Worm (Caenorhabditis elegans) whole organism, late embryonic: Measurements from ENCODE around the gene syd-9.
A peak's percentile ranks its signal among the peaks of the same experiment; 100 is the strongest.

Source experiments
- C08G9.2 ChIP-seq: sonication (generic microtip); optimal IDR thresholded peaks from 2 replicates; lab custom pipeline; 2016; ENCODE audit warnings: mild to moderate bottlenecking, missing genetic modification characterization, moderate library complexity, missing compliant biosample characterization
- C38D4.7 ChIP-seq: fragments of 200-800 bp; sonication (Bioruptor generic); optimal IDR thresholded peaks from 2 replicates; lab custom pipeline; 2018; ENCODE audit warnings: mild to moderate bottlenecking, missing genetic modification characterization, moderate library complexity, missing compliant biosample characterization
- K02D7.2 ChIP-seq: sonication (generic microtip); optimal IDR thresholded peaks from 2 replicates; lab custom pipeline; 2017; ENCODE audit warnings: mild to moderate bottlenecking, missing genetic modification characterization, missing compliant biosample characterization
- K09A11.1 ChIP-seq: sonication (generic microtip); optimal IDR thresholded peaks from 2 replicates; lab custom pipeline; 2017; ENCODE audit warnings: antibody characterized with exemption, mild to moderate bottlenecking, missing genetic modification characterization, missing compliant biosample characterization; ENCODE audit not compliant: insufficient read depth
- T23F11.4 ChIP-seq: fragments of 200-800 bp; sonication (Bioruptor generic); optimal IDR thresholded peaks from 2 replicates; lab custom pipeline; 2018; ENCODE audit warnings: mild to moderate bottlenecking, missing genetic modification characterization, missing compliant biosample characterization
- Y22D7AL.16 ChIP-seq: sonication (generic microtip); optimal IDR thresholded peaks from 2 replicates; lab custom pipeline; 2016; ENCODE audit warnings: missing genetic modification characterization, missing compliant biosample characterization
- ahr-1 ChIP-seq: sonication (generic microtip); optimal IDR thresholded peaks from 2 replicates; lab custom pipeline; 2016; ENCODE audit warnings: missing genetic modification characterization, missing compliant biosample characterization
- ama-1 ChIP-seq: fragments of 150-350 bp; optimal IDR thresholded peaks from 2 replicates; lab custom pipeline; 2014
- ceh-18 ChIP-seq: sonication (generic microtip); optimal IDR thresholded peaks from 2 replicates; lab custom pipeline; 2016; ENCODE audit warnings: missing genetic modification characterization, missing compliant biosample characterization
- ceh-19 ChIP-seq: fragments of 200-800 bp; sonication (Bioruptor generic); optimal IDR thresholded peaks from 2 replicates; lab custom pipeline; 2018; ENCODE audit warnings: mild to moderate bottlenecking, missing genetic modification characterization, missing compliant biosample characterization
- ceh-2 ChIP-seq: sonication (generic microtip); optimal IDR thresholded peaks from 2 replicates; lab custom pipeline; 2016; ENCODE audit warnings: missing genotype, missing genetic modification characterization, missing compliant biosample characterization
- ceh-22 ChIP-seq: sonication (generic microtip); optimal IDR thresholded peaks from 2 replicates; lab custom pipeline; 2017; ENCODE audit warnings: missing biosample characterization, missing genetic modification characterization
- ceh-30 ChIP-seq: fragments of 150-350 bp; optimal IDR thresholded peaks from 2 replicates; lab custom pipeline; 2014; ENCODE audit warnings: missing biosample characterization, missing genetic modification characterization
- ceh-31 ChIP-seq: sonication (generic microtip); optimal IDR thresholded peaks from 2 replicates; lab custom pipeline; 2016; ENCODE audit warnings: missing genetic modification characterization, missing compliant biosample characterization
- ceh-34 ChIP-seq: sonication (generic microtip); optimal IDR thresholded peaks from 2 replicates; lab custom pipeline; 2016; ENCODE audit warnings: mild to moderate bottlenecking, missing genetic modification characterization, missing compliant biosample characterization
- ceh-45 ChIP-seq: fragments of 200-800 bp; sonication (Bioruptor generic); IDR thresholded peaks from 2 replicates; pipeline ENCODE4 v1.3.6; 2022; ENCODE audit warnings: missing genetic modification reagents, missing genetic modification characterization, missing compliant biosample characterization
- ceh-6 ChIP-seq: fragments of 200-800 bp; sonication (Bioruptor generic); optimal IDR thresholded peaks from 2 replicates; lab custom pipeline; 2018; ENCODE audit warnings: mild to moderate bottlenecking, missing genetic modification characterization, missing compliant biosample characterization
- dmd-4 ChIP-seq: sonication (generic microtip); optimal IDR thresholded peaks from 2 replicates; lab custom pipeline; 2016; ENCODE audit warnings: borderline replicate concordance, missing genetic modification characterization, missing compliant biosample characterization
- dve-1 ChIP-seq: sonication (generic microtip); optimal IDR thresholded peaks from 2 replicates; lab custom pipeline; 2017; ENCODE audit warnings: antibody characterized with exemption, mild to moderate bottlenecking, missing genetic modification characterization, missing compliant biosample characterization
- elt-2 ChIP-seq: sonication (generic microtip); optimal IDR thresholded peaks from 2 replicates; lab custom pipeline; 2016; ENCODE audit warnings: missing genetic modification reagents, missing genetic modification characterization, missing compliant biosample characterization
- ets-4 ChIP-seq: sonication (generic microtip); optimal IDR thresholded peaks from 2 replicates; lab custom pipeline; 2016; ENCODE audit warnings: missing genetic modification characterization, missing compliant biosample characterization
- eyg-1 ChIP-seq: sonication (generic microtip); optimal IDR thresholded peaks from 2 replicates; lab custom pipeline; 2016; ENCODE audit warnings: missing genotype, missing genetic modification characterization, missing compliant biosample characterization
- fkh-10 ChIP-seq: fragments of 150-350 bp; optimal IDR thresholded peaks from 2 replicates; lab custom pipeline; 2014; ENCODE audit warnings: missing biosample characterization, missing genetic modification reagents, missing genetic modification characterization
- fkh-6 ChIP-seq: sonication (generic microtip); optimal IDR thresholded peaks from 2 replicates; lab custom pipeline; 2016; ENCODE audit warnings: missing genetic modification characterization, missing compliant biosample characterization
- hlh-6 ChIP-seq: sonication (generic microtip); optimal IDR thresholded peaks from 2 replicates; lab custom pipeline; 2016; ENCODE audit warnings: missing genotype, missing genetic modification characterization, missing compliant biosample characterization
- lin-11 ChIP-seq: fragments of 200-800 bp; sonication (Bioruptor generic); optimal IDR thresholded peaks from 2 replicates; lab custom pipeline; 2018; ENCODE audit warnings: mild to moderate bottlenecking, missing genetic modification characterization, missing compliant biosample characterization
- nfya-1 ChIP-seq: sonication (generic microtip); optimal IDR thresholded peaks from 2 replicates; lab custom pipeline; 2017; ENCODE audit warnings: missing genetic modification characterization, mild to moderate bottlenecking, missing compliant biosample characterization, antibody characterized with exemption, moderate library complexity
- npax-4 ChIP-seq: sonication (generic microtip); optimal IDR thresholded peaks from 2 replicates; lab custom pipeline; 2016; ENCODE audit warnings: missing genetic modification characterization, missing compliant biosample characterization
- odd-2 ChIP-seq: sonication (generic microtip); optimal IDR thresholded peaks from 2 replicates; lab custom pipeline; 2017; ENCODE audit warnings: antibody characterized with exemption, mild to moderate bottlenecking, missing genetic modification characterization, missing compliant biosample characterization
- pag-3 ChIP-seq: sonication (generic microtip); optimal IDR thresholded peaks from 2 replicates; lab custom pipeline; 2016; ENCODE audit warnings: missing compliant biosample characterization, missing genetic modification characterization, borderline replicate concordance
- pat-9 ChIP-seq: fragments of 200-800 bp; sonication (Bioruptor generic); optimal IDR thresholded peaks from 2 replicates; lab custom pipeline; 2018; ENCODE audit warnings: mild to moderate bottlenecking, missing genetic modification characterization, moderate library complexity, missing compliant biosample characterization
- pax-1 ChIP-seq: fragments of 150-350 bp; optimal IDR thresholded peaks from 2 replicates; lab custom pipeline; 2014; ENCODE audit warnings: missing biosample characterization, missing genetic modification characterization
- pha-2 ChIP-seq: sonication (generic microtip); optimal IDR thresholded peaks from 2 replicates; lab custom pipeline; 2017; ENCODE audit warnings: mild to moderate bottlenecking, missing genetic modification characterization, missing compliant biosample characterization
- pha-4 ChIP-seq: fragments of 150-350 bp; optimal IDR thresholded peaks from 2 replicates; lab custom pipeline; 2018; ENCODE audit warnings: missing biosample characterization, missing genetic modification reagents, missing genetic modification characterization
- ref-2 ChIP-seq: sonication (generic microtip); optimal IDR thresholded peaks from 2 replicates; lab custom pipeline; 2016; ENCODE audit warnings: missing genetic modification characterization, missing compliant biosample characterization
- sdc-2 ChIP-seq: sonication (generic microtip); optimal IDR thresholded peaks from 2 replicates; lab custom pipeline; 2016; ENCODE audit warnings: missing genotype, missing genetic modification characterization, missing compliant biosample characterization
- sox-2 ChIP-seq: fragments of 200-800 bp; sonication (Bioruptor generic); IDR thresholded peaks from 2 replicates; pipeline ENCODE4 v1.3.6; 2022; ENCODE audit warnings: missing genetic modification reagents, missing genetic modification characterization, missing compliant biosample characterization
- sox-4 ChIP-seq: sonication (generic microtip); optimal IDR thresholded peaks from 2 replicates; lab custom pipeline; 2017; ENCODE audit warnings: mild to moderate bottlenecking, missing genetic modification characterization, inconsistent platforms, missing compliant biosample characterization
- syd-9 ChIP-seq: sonication (generic microtip); optimal IDR thresholded peaks from 2 replicates; lab custom pipeline; 2016; ENCODE audit warnings: mild to moderate bottlenecking, missing genetic modification characterization, moderate library complexity, missing compliant biosample characterization
- tbx-2 ChIP-seq: sonication (generic microtip); optimal IDR thresholded peaks from 2 replicates; lab custom pipeline; 2016; ENCODE audit warnings: missing genetic modification characterization, missing compliant biosample characterization
- tbx-7 ChIP-seq: sonication (generic microtip); optimal IDR thresholded peaks from 2 replicates; lab custom pipeline; 2016; ENCODE audit warnings: missing genotype, missing genetic modification characterization, missing compliant biosample characterization
- ttx-3 ChIP-seq: sonication (generic microtip); optimal IDR thresholded peaks from 2 replicates; lab custom pipeline; 2016; ENCODE audit warnings: missing genetic modification reagents, missing genetic modification characterization, missing compliant biosample characterization
- unc-3 ChIP-seq, 2 experiments: fragments of 200-800 bp in 1 of 2; sonication (Bioruptor generic) in 1 of 2; sonication (generic microtip) in 1 of 2; conservative IDR thresholded peaks in 1 of 2; optimal IDR thresholded peaks in 1 of 2; 2 replicates each; pipeline versions ENCODE4 v1.3.6 to Lab custom; 2016 to 2022; ENCODE audit warnings: missing compliant biosample characterization in 2 of 2, missing genetic modification characterization in 2 of 2, missing genetic modification reagents in 1 of 2
- unc-42 ChIP-seq: sonication (generic microtip); optimal IDR thresholded peaks from 2 replicates; lab custom pipeline; 2016; ENCODE audit warnings: missing genotype, missing genetic modification characterization, missing compliant biosample characterization
- unc-86 ChIP-seq: sonication (generic microtip); optimal IDR thresholded peaks from 2 replicates; lab custom pipeline; 2016; ENCODE audit warnings: missing genetic modification characterization, missing compliant biosample characterization
- ztf-16 ChIP-seq: sonication (generic microtip); optimal IDR thresholded peaks from 2 replicates; lab custom pipeline; 2017; ENCODE audit warnings: missing genetic modification characterization, missing compliant biosample characterization

The syd-9 gene

DNA sequence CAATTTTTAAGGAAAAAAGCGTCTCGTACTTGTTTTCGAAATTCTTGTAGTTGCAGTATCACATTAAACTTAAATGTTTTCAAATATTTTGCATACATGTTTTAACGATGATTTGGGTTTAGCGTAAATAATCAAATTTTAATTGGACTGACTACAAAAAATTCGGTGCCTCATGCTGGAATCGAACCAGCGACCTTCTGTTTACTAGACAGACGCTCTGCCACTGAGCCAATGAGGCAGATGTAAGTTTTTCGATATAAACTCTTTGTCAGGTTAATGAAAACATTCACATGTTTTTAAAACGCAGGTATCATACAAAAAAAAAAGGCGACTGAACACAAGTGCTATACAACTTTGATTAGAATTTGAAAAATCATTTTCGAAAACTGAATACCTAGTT lies 41.1 kb upstream of the syd-9 start:
- TF ChIP-seq sox-4 (tag; lab: Kevin White, UChicago) (no peak), Y22D7AL.16 (tag; lab: Kevin White, UChicago) (no peak), odd-2 (tag; lab: Kevin White, UChicago) (no peak), C08G9.2 (tag; lab: Kevin White, UChicago) (no peak), unc-3 (GFP tag; conservative IDR thresholded peaks at IDR 0.05; lab: Robert Waterston, UW) (no peak), unc-3 (tag; optimal IDR thresholded peaks at IDR 0.05; lab: Kevin White, UChicago) (no peak), unc-86 (tag; lab: Kevin White, UChicago) (no peak), ceh-6 (GFP tag; lab: Kevin White, UChicago) (no peak), ceh-30 (tag; lab: Kevin White, UChicago) (no peak), C38D4.7 (GFP tag; lab: Kevin White, UChicago) (no peak)

ce11 chrX:7177341-7177740 lies 40.6 kb upstream of the syd-9 start, which contains the start of gene F43E12.1:
TSS of gene F43E12.1 (plus strand) at chrX:7177641.
- TF ChIP-seq pag-3 (no peak), unc-42 (tag; lab: Kevin White, UChicago) (no peak), tbx-7 (tag; lab: Kevin White, UChicago) (no peak), T23F11.4 (GFP tag; lab: Kevin White, UChicago) (no peak)
- TF ChIP-seq, all 69 proteins: peak for 0

- TF ChIP-seq pha-2 (tag; lab: Kevin White, UChicago) (no peak), pat-9 (tag; lab: Kevin White, UChicago) (no peak), pha-4 (no peak), ztf-16 (tag; lab: Kevin White, UChicago) (no peak), ceh-31 (tag; lab: Kevin White, UChicago) (peak; percentile 68), odd-2 (tag; lab: Kevin White, UChicago) (no peak), eyg-1 (no peak), elt-2 (tag; lab: Kevin White, UChicago) (peak; percentile 32), pax-1 (tag; lab: Kevin White, UChicago) (no peak), unc-86 (tag; lab: Kevin White, UChicago) (no peak), fkh-6 (tag; lab: Kevin White, UChicago) (no peak), dmd-4 (tag; lab: Kevin White, UChicago) (no peak), tbx-7 (tag; lab: Kevin White, UChicago) (no peak), npax-4 (tag; lab: Kevin White, UChicago) (no peak), K02D7.2 (tag; lab: Kevin White, UChicago) (no peak), K09A11.1 (no peak), sox-2 (no peak), ceh-18 (tag; lab: Kevin White, UChicago) (peak; percentile 8), nfya-1 (tag; lab: Kevin White, UChicago) (peak; percentile 26), C38D4.7 (GFP tag; lab: Kevin White, UChicago) (no peak), tbx-2 (tag; lab: Kevin White, UChicago) (no peak), unc-42 (tag; lab: Kevin White, UChicago) (no peak), syd-9 (tag; lab: Kevin White, UChicago) (no peak), sdc-2 (tag; lab: Kevin White, UChicago) (peak; percentile 98), Y22D7AL.16 (tag; lab: Kevin White, UChicago) (no peak), fkh-10 (GFP tag; lab: Kevin White, UChicago) (no peak), dve-1 (tag; lab: Kevin White, UChicago) (peak; percentile 30), ceh-34 (tag; lab: Kevin White, UChicago) (peak; percentile 6), ceh-2 (tag; lab: Kevin White, UChicago) (no peak), ttx-3 (tag; lab: Kevin White, UChicago) (no peak), ceh-45 (GFP tag; lab: Robert Waterston, UW) (no peak), hlh-6 (no peak), ets-4 (tag; lab: Kevin White, UChicago) (peak; percentile 2), lin-11 (tag; lab: Kevin White, UChicago) (no peak), ama-1 (lab: Kevin White, UChicago) (no peak), ceh-19 (no peak), ahr-1 (tag; lab: Kevin White, UChicago) (no peak), ref-2 (tag; lab: Kevin White, UChicago) (no peak), ceh-22 (no peak)
Observed at ce11 chrX:7181627-7182026, 36.3 kb upstream of the syd-9 start.
